Worm (Caenorhabditis elegans): ENCODE data around the gene twk-43.

ce11 chrV:13317911-13318502 lies 28.1 kb upstream of the twk-43 start, which contains the start of the genes col-161 and srh-18:
- TF ChIP-seq nfya-1 (tag; optimal IDR thresholded peaks at IDR 0.05) (no peak), unc-3 (GFP tag; conservative IDR thresholded peaks at IDR 0.05) (no peak), unc-3 (tag; optimal IDR thresholded peaks at IDR 0.05) (no peak), fkh-10 (GFP tag; optimal IDR thresholded peaks at IDR 0.05) (no peak), ceh-19 (GFP tag; optimal IDR thresholded peaks at IDR 0.05) (no peak), ceh-6 (GFP tag; optimal IDR thresholded peaks at IDR 0.05) (no peak)

Measured in whole organism, late embryonic.